Fruit fly (Drosophila melanogaster) whole organism, pupa: Measurements from ENCODE around the gene CG14742.

Source experiments
- CG12605 ChIP-seq: fragments of 200-800 bp; sonication (Bioruptor generic); IDR thresholded peaks from 2 replicates; pipeline ENCODE4 v1.3.6; 2022; ENCODE audit warnings: missing biosample characterization, missing genetic modification characterization
- CG15710 ChIP-seq: fragments of 200-800 bp; sonication (Bioruptor generic); optimal IDR thresholded peaks from 2 replicates; lab custom pipeline; 2018; ENCODE audit warnings: missing biosample characterization, mild to moderate bottlenecking, missing genetic modification characterization, moderate library complexity
- CG17806 ChIP-seq: fragments of 200-800 bp; sonication (Bioruptor generic); optimal IDR thresholded peaks from 2 replicates; lab custom pipeline; 2018; ENCODE audit warnings: missing biosample characterization, mild to moderate bottlenecking, missing genetic modification characterization, moderate library complexity
- CG32121 ChIP-seq: fragments of 200-800 bp; sonication (Bioruptor generic); IDR thresholded peaks from 2 replicates; pipeline ENCODE4 v1.3.6; 2022; ENCODE audit warnings: missing biosample characterization, missing genetic modification characterization
- CG34367 ChIP-seq: fragments of 200-800 bp; sonication (Bioruptor generic); optimal IDR thresholded peaks from 2 replicates; lab custom pipeline; 2018; ENCODE audit warnings: missing biosample characterization, mild to moderate bottlenecking, missing genetic modification characterization
- CG4496 ChIP-seq: fragments of 200-800 bp; sonication (Bioruptor generic); IDR thresholded peaks from 3 replicates; pipeline ENCODE4 v1.3.6; 2022; ENCODE audit warnings: missing biosample characterization, missing genetic modification characterization
- CG8159 ChIP-seq: fragments of 200-800 bp; sonication (Bioruptor generic); optimal IDR thresholded peaks from 3 replicates; lab custom pipeline; 2018; ENCODE audit warnings: missing biosample characterization, mild to moderate bottlenecking, missing genetic modification characterization, moderate library complexity
- CG8301 ChIP-seq: fragments of 200-800 bp; sonication (Bioruptor generic); optimal IDR thresholded peaks from 2 replicates; lab custom pipeline; 2018; ENCODE audit warnings: missing biosample characterization, mild to moderate bottlenecking, missing genetic modification characterization
- D1 ChIP-seq: fragments of 200-800 bp; sonication (Bioruptor generic); optimal IDR thresholded peaks from 2 replicates; lab custom pipeline; 2018; ENCODE audit warnings: missing biosample characterization, mild to moderate bottlenecking, missing genetic modification characterization, moderate library complexity
- Snoo ChIP-seq: fragments of 200-800 bp; sonication (Bioruptor generic); optimal IDR thresholded peaks from 3 replicates; lab custom pipeline; 2017; ENCODE audit warnings: missing biosample characterization, mild to moderate bottlenecking, missing genetic modification characterization, inconsistent platforms

dm6 chr3R:12197641-12198040 lies 16.7 kb upstream of the CG14742 start, which contains the start of gene Adk1:
- TF ChIP-seq CG8301 (no peak), CG4496 (GFP tag; lab: Robert Waterston, UW) (no peak), Snoo (tag; lab: Kevin White, UChicago) (no peak), CG17806 (tag; lab: Kevin White, UChicago) (no peak), CG8159 (tag; lab: Kevin White, UChicago) (no peak), CG34367 (tag; lab: Kevin White, UChicago) (no peak), CG32121 (GFP tag; lab: Robert Waterston, UW) (no peak), CG15710 (no peak), D1 (tag; lab: Kevin White, UChicago) (no peak), CG12605 (GFP tag; lab: Robert Waterston, UW) (no peak)
